Worm (Caenorhabditis elegans): ENCODE measurements around the gene F59F4.3.

F59F4.3 gene

ce11 chrX:15849397-15849935 lies 2.1 kb upstream of the F59F4.3 start, which contains the start of gene acl-1 (continued):
- TF ChIP-seq madf-8 (GFP tag; conservative IDR thresholded peaks at IDR 0.05) (no peak), F55B11.4 (tag; optimal IDR thresholded peaks at IDR 0.05; ENCODE audit: borderline replicate concordance, insufficient read depth) (no peak), dpff-1 (tag; optimal IDR thresholded peaks at IDR 0.05) (no peak), cebp-2 (GFP tag; IDR thresholded peaks at IDR 0.05) (no peak), repo-1 (tag; optimal IDR thresholded peaks at IDR 0.05) (no peak), F23B12.7 (tag; optimal IDR thresholded peaks at IDR 0.05; ENCODE audit: insufficient read depth) (no peak), B0261.1 (tag; optimal IDR thresholded peaks at IDR 0.05) (no peak), aptf-3 (GFP tag; IDR thresholded peaks at IDR 0.05) (no peak), hsf-1 (GFP tag; IDR thresholded peaks at IDR 0.05) (no peak), nhr-90 (tag; optimal IDR thresholded peaks at IDR 0.05) (no peak), ztf-6 (GFP tag; IDR thresholded peaks at IDR 0.05) (no peak), rcor-1 (GFP tag; IDR thresholded peaks at IDR 0.05) (peak; percentile 29; the same call in 1 of the 2 replicates), rec-8 (tag; optimal IDR thresholded peaks at IDR 0.05) (no peak), sea-2 (GFP tag; IDR thresholded peaks at IDR 0.05) (no peak), B0336.3 (GFP tag; IDR thresholded peaks at IDR 0.05) (0 out of 2 replicates have a peak, but pooled peaks have one; percentile 29), atf-7 (tag; optimal IDR thresholded peaks at IDR 0.05) (no peak), C17E4.6 (GFP tag; IDR thresholded peaks at IDR 0.05) (no peak), chd-7 (tag; optimal IDR thresholded peaks at IDR 0.05) (no peak), hmg-1.2 (GFP tag; IDR thresholded peaks at IDR 0.05) (peak; percentile 45), F22D6.2 (tag; optimal IDR thresholded peaks at IDR 0.05) (no peak), hrde-1 (tag; optimal IDR thresholded peaks at IDR 0.05; ENCODE audit: borderline replicate concordance) (no peak), ztf-25 (GFP tag; IDR thresholded peaks at IDR 0.05) (no peak), athp-1 (tag; optimal IDR thresholded peaks at IDR 0.05) (no peak), tlf-1 (GFP tag; optimal IDR thresholded peaks at IDR 0.05) (no peak), ztf-3 (GFP tag; optimal IDR thresholded peaks at IDR 0.05) (no peak), T07F8.4 (tag; optimal IDR thresholded peaks at IDR 0.05) (no peak), lin-54 (GFP tag; optimal IDR thresholded peaks at IDR 0.05) (no peak), madf-10 (tag; optimal IDR thresholded peaks at IDR 0.05) (peak; percentile 21), tbp1 (GFP tag; optimal IDR thresholded peaks at IDR 0.05) (peak; percentile 8), ceh-58 (GFP tag; IDR thresholded peaks at IDR 0.05) (no peak), nhr-27 (tag; optimal IDR thresholded peaks at IDR 0.05) (no peak), bed-1 (GFP tag; IDR thresholded peaks at IDR 0.05) (no peak), somi-1 (GFP tag; optimal IDR thresholded peaks at IDR 0.05) (peak; percentile 37), snpc-3.4 (tag; optimal IDR thresholded peaks at IDR 0.05) (no peak), gei-17 (GFP tag; optimal IDR thresholded peaks at IDR 0.05) (peak; percentile 21), hmg-20 (GFP tag; IDR thresholded peaks at IDR 0.05) (no peak), ceh-40 (GFP tag; IDR thresholded peaks at IDR 0.05) (no peak), nhr-179 (tag; optimal IDR thresholded peaks at IDR 0.05) (no peak), ets-4 (GFP tag; optimal IDR thresholded peaks at IDR 0.05) (no peak), Y53G8AR.9 (GFP tag; conservative IDR thresholded peaks at IDR 0.05) (no peak), snpc-4 (GFP tag; optimal IDR thresholded peaks at IDR 0.05) (no peak), snpc-4 (tag; optimal IDR thresholded peaks at IDR 0.05) (peak in 2 of 4 experiments; percentile 30 to 55), mxl-1 (tag; optimal IDR thresholded peaks at IDR 0.05) (no peak), zfh-2 (GFP tag; conservative IDR thresholded peaks at IDR 0.05) (no peak), F57C9.4 (tag; optimal IDR thresholded peaks at IDR 0.05) (peak; percentile 20), lsy-27 (tag; optimal IDR thresholded peaks at IDR 0.05; ENCODE audit: borderline replicate concordance, insufficient read depth) (no peak), madf-6 (GFP tag; IDR thresholded peaks at IDR 0.05) (no peak), unc-130 (GFP tag; optimal IDR thresholded peaks at IDR 0.05) (no peak), lin-40 (tag; optimal IDR thresholded peaks at IDR 0.05) (peak; percentile 80)
